Fruit fly (Drosophila melanogaster) whole organism, embryonic: ENCODE results near the gene CG4951.

Experiments used
- Atf-2 ChIP-seq: fragments of 200-800 bp; sonication (Bioruptor generic); optimal IDR thresholded peaks from 2 replicates; lab custom pipeline; 2016; ENCODE audit warnings: missing biosample characterization, missing genetic modification characterization
- CG10147 ChIP-seq: fragments of 200-800 bp; sonication (Bioruptor generic); optimal IDR thresholded peaks from 2 replicates; lab custom pipeline; 2019; ENCODE audit warnings: missing biosample characterization, mild to moderate bottlenecking, missing genetic modification characterization, moderate library complexity
- CG10209 ChIP-seq: fragments of 200-800 bp; sonication (Bioruptor generic); optimal IDR thresholded peaks from 3 replicates; lab custom pipeline; 2017; ENCODE audit warnings: missing biosample characterization, mild to moderate bottlenecking, missing genetic modification characterization, missing genetic modification reagents
- CG10366 ChIP-seq: fragments of 200-800 bp; sonication (Bioruptor generic); IDR thresholded peaks from 2 replicates; pipeline ENCODE4 v1.3.6; 2022; ENCODE audit warnings: missing biosample characterization, missing genetic modification characterization
- CG10959 ChIP-seq: fragments of 200-800 bp; sonication (Bioruptor generic); IDR thresholded peaks from 2 replicates; pipeline ENCODE4 v1.3.6; 2022; ENCODE audit warnings: missing biosample characterization, missing genetic modification characterization
- CG11247 ChIP-seq: fragments of 200-800 bp; sonication (Bioruptor generic); IDR thresholded peaks from 2 replicates; pipeline ENCODE4 v1.3.6; 2022; ENCODE audit warnings: missing biosample characterization, missing genetic modification characterization
- CG11398 ChIP-seq: fragments of 200-800 bp; sonication (Bioruptor generic); optimal IDR thresholded peaks from 2 replicates; lab custom pipeline; 2016; ENCODE audit warnings: missing biosample characterization, missing genetic modification characterization
- CG12219 ChIP-seq: fragments of 200-800 bp; sonication (Bioruptor generic); optimal IDR thresholded peaks from 3 replicates; lab custom pipeline; 2018; ENCODE audit warnings: missing biosample characterization, mild to moderate bottlenecking, missing genetic modification characterization
- CG15011 ChIP-seq: fragments of 200-800 bp; sonication (Bioruptor generic); optimal IDR thresholded peaks from 3 replicates; lab custom pipeline; 2018; ENCODE audit warnings: missing biosample characterization, mild to moderate bottlenecking, missing genetic modification characterization
- CG15269 ChIP-seq: fragments of 200-800 bp; sonication (Bioruptor generic); optimal IDR thresholded peaks from 2 replicates; lab custom pipeline; 2018; ENCODE audit warnings: missing biosample characterization, mild to moderate bottlenecking, missing genetic modification characterization, moderate library complexity
- CG2202 ChIP-seq: fragments of 200-800 bp; sonication (Bioruptor generic); optimal IDR thresholded peaks from 2 replicates; lab custom pipeline; 2018; ENCODE audit warnings: missing biosample characterization, mild to moderate bottlenecking, missing genetic modification characterization
- CG31224 ChIP-seq: fragments of 200-800 bp; sonication (Bioruptor generic); IDR thresholded peaks from 2 replicates; pipeline ENCODE4 v1.3.6; 2022; ENCODE audit warnings: missing biosample characterization, missing genetic modification characterization
- CG32767 ChIP-seq: fragments of 200-800 bp; sonication (Bioruptor generic); IDR thresholded peaks from 2 replicates; pipeline ENCODE4 v1.3.6; 2022; ENCODE audit warnings: missing biosample characterization, missing genetic modification characterization
- CG43689 ChIP-seq: fragments of 200-800 bp; sonication (Bioruptor generic); IDR thresholded peaks from 2 replicates; pipeline ENCODE4 v1.3.6; 2022; ENCODE audit warnings: missing biosample characterization, missing genetic modification characterization
- CG6175 ChIP-seq: fragments of 200-800 bp; sonication (Bioruptor generic); IDR thresholded peaks from 3 replicates; pipeline ENCODE4 v1.3.6; 2022; ENCODE audit warnings: missing biosample characterization, missing genetic modification characterization
- CG6654 ChIP-seq: fragments of 200-800 bp; sonication (Bioruptor generic); optimal IDR thresholded peaks from 2 replicates; lab custom pipeline; 2017; ENCODE audit warnings: missing biosample characterization, mild to moderate bottlenecking, missing genetic modification characterization
- CG6813 ChIP-seq: fragments of 200-800 bp; sonication (Bioruptor generic); optimal IDR thresholded peaks from 2 replicates; lab custom pipeline; 2017; ENCODE audit warnings: missing biosample characterization, missing genetic modification characterization, mild to moderate bottlenecking, moderate library complexity, missing genetic modification reagents
- CG9609 ChIP-seq: fragments of 200-800 bp; sonication (Bioruptor generic); optimal IDR thresholded peaks from 3 replicates; lab custom pipeline; 2016; ENCODE audit warnings: missing biosample characterization, missing genetic modification characterization
- Camta ChIP-seq: fragments of 200-800 bp; sonication (Bioruptor generic); optimal IDR thresholded peaks from 2 replicates; lab custom pipeline; 2016; ENCODE audit warnings: missing biosample characterization, missing genetic modification characterization
- Dll ChIP-seq: fragments of 200-800 bp; sonication (Bioruptor generic); IDR thresholded peaks from 4 replicates; pipeline ENCODE4 v1.3.6; 2022; ENCODE audit warnings: missing biosample characterization, missing genetic modification characterization; ENCODE audit not compliant: partially characterized antibody
- GATAe ChIP-seq: fragments of 200-800 bp; sonication (Bioruptor generic); conservative IDR thresholded peaks from 2 replicates; pipeline ENCODE4 v1.3.6; 2022; ENCODE audit warnings: missing biosample characterization, missing genetic modification characterization
- Hmx ChIP-seq: fragments of 200-800 bp; sonication (Bioruptor generic); optimal IDR thresholded peaks from 2 replicates; lab custom pipeline; 2016; ENCODE audit warnings: missing biosample characterization, missing genetic modification characterization
- Oaz ChIP-seq: fragments of 200-800 bp; sonication (Bioruptor generic); IDR thresholded peaks from 2 replicates; pipeline ENCODE4 v1.3.6; 2022; ENCODE audit warnings: missing biosample characterization, missing genetic modification characterization
- Rfx ChIP-seq: fragments of 200-800 bp; sonication (Bioruptor generic); IDR thresholded peaks from 2 replicates; pipeline ENCODE4 v1.3.6; 2022; ENCODE audit warnings: missing biosample characterization, missing genetic modification characterization
- Side ChIP-seq: fragments of 200-800 bp; sonication (Bioruptor generic); optimal IDR thresholded peaks from 2 replicates; lab custom pipeline; 2016; ENCODE audit warnings: missing biosample characterization, missing genetic modification characterization
- Six4 ChIP-seq: fragments of 200-800 bp; sonication (Bioruptor generic); optimal IDR thresholded peaks from 2 replicates; lab custom pipeline; 2016; ENCODE audit warnings: missing biosample characterization, missing genetic modification characterization
- YL-1 ChIP-seq: fragments of 200-800 bp; sonication (Bioruptor generic); optimal IDR thresholded peaks from 3 replicates; lab custom pipeline; 2017; ENCODE audit warnings: missing biosample characterization, mild to moderate bottlenecking, missing genetic modification characterization
- al ChIP-seq: fragments of 200-800 bp; sonication (Bioruptor generic); IDR thresholded peaks from 2 replicates; pipeline ENCODE4 v1.3.6; 2022; ENCODE audit warnings: missing biosample characterization, missing genetic modification characterization
- az2 ChIP-seq: fragments of 200-800 bp; sonication (Bioruptor generic); optimal IDR thresholded peaks from 3 replicates; lab custom pipeline; 2016; ENCODE audit warnings: missing biosample characterization, missing genetic modification characterization
- bab2 ChIP-seq: fragments of 200-800 bp; sonication (Bioruptor generic); optimal IDR thresholded peaks from 2 replicates; lab custom pipeline; 2016; ENCODE audit warnings: missing biosample characterization, missing genetic modification characterization
- bbx ChIP-seq: fragments of 200-800 bp; sonication (Bioruptor generic); IDR thresholded peaks from 2 replicates; pipeline ENCODE4 v1.3.6; 2022; ENCODE audit warnings: missing biosample characterization, missing genetic modification characterization; ENCODE audit not compliant: partially characterized antibody
- bcd ChIP-seq: fragments of 200-800 bp; sonication (Bioruptor generic); optimal IDR thresholded peaks from 2 replicates; lab custom pipeline; 2017; ENCODE audit warnings: missing biosample characterization, mild to moderate bottlenecking, missing genetic modification characterization
- dm ChIP-seq: fragments of 200-800 bp; sonication (Bioruptor generic); optimal IDR thresholded peaks from 3 replicates; lab custom pipeline; 2016; ENCODE audit warnings: missing biosample characterization, missing genetic modification characterization
- ems ChIP-seq: fragments of 200-800 bp; sonication (Bioruptor generic); optimal IDR thresholded peaks from 3 replicates; lab custom pipeline; 2016; ENCODE audit warnings: missing biosample characterization, missing genetic modification characterization
- gro ChIP-seq: fragments of 200-800 bp; sonication (Bioruptor generic); optimal IDR thresholded peaks from 2 replicates; lab custom pipeline; 2016; ENCODE audit warnings: missing biosample characterization, missing genetic modification characterization
- gsb ChIP-seq: fragments of 200-800 bp; sonication (Bioruptor generic); IDR thresholded peaks from 2 replicates; pipeline ENCODE4 v1.3.6; 2022; ENCODE audit warnings: missing biosample characterization, missing genetic modification characterization
- jumu ChIP-seq: fragments of 200-800 bp; sonication (Bioruptor generic); optimal IDR thresholded peaks from 3 replicates; lab custom pipeline; 2016; ENCODE audit warnings: missing biosample characterization, missing genetic modification characterization
- klu ChIP-seq: fragments of 200-800 bp; sonication (Bioruptor generic); IDR thresholded peaks from 2 replicates; pipeline ENCODE4 v1.3.6; 2022; ENCODE audit warnings: missing biosample characterization, missing genetic modification characterization
- lmd ChIP-seq: fragments of 200-800 bp; sonication (Bioruptor generic); IDR thresholded peaks from 2 replicates; pipeline ENCODE4 v1.3.6; 2022; ENCODE audit warnings: missing biosample characterization, missing genetic modification characterization
- lola ChIP-seq, 3 experiments: fragments of >200 bp in 2 of 3; fragments of 200-800 bp in 1 of 3; sonication (Bioruptor generic) in 1 of 3; optimal IDR thresholded peaks; 2 replicates each; lab custom pipeline; 2017 to 2019; ENCODE audit warnings: missing biosample characterization in 3 of 3, missing genetic modification characterization in 3 of 3, mild to moderate bottlenecking in 1 of 3, moderate library complexity in 1 of 3
- nerfin-1 ChIP-seq: fragments of 200-800 bp; sonication (Bioruptor generic); optimal IDR thresholded peaks from 3 replicates; lab custom pipeline; 2019; ENCODE audit warnings: missing biosample characterization, mild to moderate bottlenecking, missing genetic modification characterization, moderate library complexity
- odd ChIP-seq: fragments of 200-800 bp; sonication (Bioruptor generic); optimal IDR thresholded peaks from 2 replicates; lab custom pipeline; 2017; ENCODE audit warnings: missing biosample characterization, mild to moderate bottlenecking, missing genetic modification characterization
- pho ChIP-seq: fragments of 200-800 bp; sonication (Bioruptor generic); optimal IDR thresholded peaks from 2 replicates; lab custom pipeline; 2016; ENCODE audit warnings: missing biosample characterization, missing genetic modification characterization
- pita ChIP-seq: fragments of 200-800 bp; sonication (Bioruptor generic); optimal IDR thresholded peaks from 2 replicates; lab custom pipeline; 2017; ENCODE audit warnings: missing biosample characterization, mild to moderate bottlenecking, missing genetic modification characterization
- psq ChIP-seq: fragments of 200-800 bp; sonication (Bioruptor generic); optimal IDR thresholded peaks from 2 replicates; lab custom pipeline; 2017; ENCODE audit warnings: missing biosample characterization, missing genetic modification characterization
- sc ChIP-seq, 3 experiments: fragments of >200 bp in 2 of 3; fragments of 200-800 bp in 1 of 3; sonication (Bioruptor generic) in 1 of 3; optimal IDR thresholded peaks; 2 replicates in 2 of 3; 3 replicates in 1 of 3; lab custom pipeline; 2017; ENCODE audit warnings: mild to moderate bottlenecking in 1 of 3, missing biosample characterization in 1 of 3, missing genetic modification characterization in 1 of 3, missing genetic modification reagents in 1 of 3
- scrt ChIP-seq: fragments of 200-800 bp; sonication (Bioruptor generic); optimal IDR thresholded peaks from 2 replicates; lab custom pipeline; 2018; ENCODE audit warnings: missing biosample characterization, mild to moderate bottlenecking, missing genetic modification characterization, moderate library complexity
- sens-2 ChIP-seq: fragments of 200-800 bp; sonication (Bioruptor generic); IDR thresholded peaks from 2 replicates; pipeline ENCODE4 v1.3.6; 2022; ENCODE audit warnings: missing biosample characterization, missing genetic modification characterization
- slbo ChIP-seq: fragments of 200-800 bp; sonication (Bioruptor generic); IDR thresholded peaks from 2 replicates; pipeline ENCODE4 v1.3.6; 2022; ENCODE audit warnings: missing biosample characterization, missing genetic modification characterization
- trem ChIP-seq: fragments of 200-800 bp; optimal IDR thresholded peaks from 3 replicates; lab custom pipeline; 2019; ENCODE audit warnings: missing biosample characterization, mild to moderate bottlenecking, missing genetic modification characterization, moderate library complexity

CG4951 gene

DNA sequence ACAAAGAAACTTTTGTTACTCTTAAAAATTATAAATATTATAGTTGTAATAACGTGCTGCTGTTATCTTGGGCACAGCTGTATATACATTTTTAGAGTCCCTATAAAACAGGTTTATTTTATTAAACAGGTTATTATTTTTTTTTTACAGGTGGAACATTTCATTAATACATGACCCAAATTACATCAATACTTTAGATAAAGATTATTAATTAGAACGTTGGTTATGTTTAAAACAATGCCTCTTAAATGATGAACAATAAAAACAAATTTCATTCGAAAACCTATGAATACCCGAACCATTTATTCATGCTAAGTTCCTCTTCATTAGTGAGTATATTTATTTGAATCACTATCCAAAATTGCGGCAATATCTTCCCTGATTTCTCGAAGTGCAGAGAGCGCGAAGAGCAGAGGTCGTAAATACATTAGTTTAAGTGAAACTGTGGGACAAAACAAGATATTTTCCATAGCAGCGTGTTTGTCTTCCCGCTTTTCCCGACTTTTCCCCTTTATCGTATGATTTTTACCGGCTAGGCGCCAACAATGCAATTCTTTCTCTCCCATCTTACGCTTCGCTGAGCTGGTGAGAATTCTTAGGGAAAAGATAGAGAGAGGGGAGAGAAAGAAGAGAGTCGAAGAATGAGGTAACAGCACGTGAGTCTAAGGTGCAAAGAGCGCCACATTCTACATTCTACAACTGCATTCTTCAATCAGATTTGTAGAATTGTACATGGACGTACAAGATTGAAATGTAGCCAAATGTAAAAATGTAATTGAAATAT lies 34.9 kb upstream of the CG4951 start (continued):
- no peak for TF ChIP-seq pita (GFP tag; lab: Kevin White, UChicago)
- peak; percentile 4 for TF ChIP-seq nerfin-1 (tag; lab: Kevin White, UChicago)
- TF ChIP-seq CG6175 (GFP tag; lab: Robert Waterston, UW): no peak
- peak; percentile 3 for TF ChIP-seq CG10209 (GFP tag; lab: Kevin White, UChicago)
- peak; percentile 20; the same call in 1 of the 2 replicates for TF ChIP-seq CG31224 (GFP tag; lab: Robert Waterston, UW)
- no peak for TF ChIP-seq CG12219 (GFP tag; lab: Kevin White, UChicago)
- TF ChIP-seq slbo (GFP tag; lab: Robert Waterston, UW): peak; percentile 84
- TF ChIP-seq lmd: peak; percentile 68
- peak; percentile 60 for TF ChIP-seq Rfx
- TF ChIP-seq CG10366: peak; percentile 59
- TF ChIP-seq Oaz (GFP tag; lab: Robert Waterston, UW): no peak; the same call in 1 of the 2 replicates
- TF ChIP-seq CG6654 (GFP tag; lab: Kevin White, UChicago): no peak
- peak; percentile 7 for TF ChIP-seq pho (GFP tag; lab: Kevin White, UChicago)
- no peak for TF ChIP-seq trem (tag; lab: Kevin White, UChicago)
- peak; percentile 14 for TF ChIP-seq az2
- TF ChIP-seq CG6813: no peak
- TF ChIP-seq CG10147 (GFP tag; lab: Kevin White, UChicago): no peak
- no peak for TF ChIP-seq scrt (GFP tag; lab: Kevin White, UChicago)
- no peak for TF ChIP-seq jumu (GFP tag; lab: Kevin White, UChicago)
- no peak for TF ChIP-seq ems (GFP tag; lab: Kevin White, UChicago)
- TF ChIP-seq bab2 (GFP tag; lab: Kevin White, UChicago): no peak
- TF ChIP-seq Six4 (GFP tag; lab: Kevin White, UChicago): peak; percentile 37
- peak; percentile 28; the same call in 1 of the 2 replicates for TF ChIP-seq sens-2 (GFP tag; lab: Robert Waterston, UW)
- TF ChIP-seq CG11398 (GFP tag; lab: Kevin White, UChicago): no peak
- TF ChIP-seq Side (GFP tag; lab: Kevin White, UChicago): peak; percentile 6
- no peak for TF ChIP-seq YL-1 (GFP tag; lab: Kevin White, UChicago)
- no peak for TF ChIP-seq bbx (GFP tag; lab: Robert Waterston, UW)
- peak; percentile 9 for TF ChIP-seq Camta (GFP tag; lab: Kevin White, UChicago)
- TF ChIP-seq Dll (GFP tag; lab: Robert Waterston, UW): no peak
- TF ChIP-seq al (GFP tag; lab: Robert Waterston, UW): no peak
- no peak for TF ChIP-seq psq (GFP tag; lab: Kevin White, UChicago)
- no peak for TF ChIP-seq gro (GFP tag; lab: Kevin White, UChicago)
- TF ChIP-seq lola (GFP tag; optimal IDR thresholded peaks at IDR 0.05; lab: Kevin White, UChicago): no peak
- TF ChIP-seq CG43689 (GFP tag; lab: Robert Waterston, UW): no peak
- TF ChIP-seq sc (optimal IDR thresholded peaks at IDR 0.05; lab: Kevin White, UChicago): no peak
- TF ChIP-seq sc (GFP tag; optimal IDR thresholded peaks at IDR 0.05; lab: Kevin White, UChicago): no peak
- no peak for TF ChIP-seq Hmx
- no peak for TF ChIP-seq GATAe
- TF ChIP-seq Atf-2 (GFP tag; lab: Kevin White, UChicago): no peak
- TF ChIP-seq CG15269 (tag; lab: Kevin White, UChicago): peak; percentile 7
- TF ChIP-seq gsb: 0 out of 2 replicates have a peak, but pooled peaks have one; percentile 37
- TF ChIP-seq CG11247: peak; percentile 41; the same call in 1 of the 2 replicates
- peak; percentile 44 for TF ChIP-seq bcd (GFP tag; lab: Kevin White, UChicago)
- no peak for TF ChIP-seq CG32767 (GFP tag; lab: Robert Waterston, UW)
- TF ChIP-seq dm (GFP tag; lab: Kevin White, UChicago): no peak
- no peak for TF ChIP-seq CG2202 (tag; lab: Kevin White, UChicago)
- no peak for TF ChIP-seq odd
- no peak for TF ChIP-seq CG15011
- no peak for TF ChIP-seq CG9609 (GFP tag; lab: Kevin White, UChicago)
- TF ChIP-seq CG10959 (GFP tag; lab: Robert Waterston, UW): no peak
- no peak for TF ChIP-seq klu (GFP tag; lab: Robert Waterston, UW)
